Worm (Caenorhabditis elegans) whole organism, early embryonic: ENCODE measurements around the gene lmtr-3.

ENCODE experiments used
- B0310.2 ChIP-seq: sonication (generic microtip); optimal IDR thresholded peaks from 2 replicates; lab custom pipeline; 2016; ENCODE audit warnings: mild to moderate bottlenecking, missing genetic modification characterization, missing compliant biosample characterization
- F13C5.2 ChIP-seq: sonication (generic microtip); optimal IDR thresholded peaks from 2 replicates; lab custom pipeline; 2017; ENCODE audit warnings: mild to moderate bottlenecking, missing genetic modification characterization, inconsistent platforms, missing compliant biosample characterization
- aly-1 ChIP-seq: sonication (generic microtip); optimal IDR thresholded peaks from 2 replicates; lab custom pipeline; 2016; ENCODE audit warnings: missing genetic modification characterization, missing compliant biosample characterization
- ama-1 ChIP-seq: fragments of 150-350 bp; optimal IDR thresholded peaks from 2 replicates; lab custom pipeline; 2014
- ceh-13 ChIP-seq: fragments of 200-800 bp; sonication (Bioruptor generic); optimal IDR thresholded peaks from 2 replicates; lab custom pipeline; 2018; ENCODE audit warnings: mild to moderate bottlenecking, missing genetic modification characterization, missing compliant biosample characterization
- ceh-36 ChIP-seq: sonication (generic microtip); optimal IDR thresholded peaks from 2 replicates; lab custom pipeline; 2016; ENCODE audit warnings: missing genetic modification characterization, inconsistent platforms, missing compliant biosample characterization
- ets-7 ChIP-seq: sonication (generic microtip); optimal IDR thresholded peaks from 2 replicates; lab custom pipeline; 2016; ENCODE audit warnings: missing genotype, missing genetic modification characterization, missing compliant biosample characterization
- flt-1 ChIP-seq: fragments of 200-800 bp; sonication (Bioruptor generic); IDR thresholded peaks from 2 replicates; pipeline ENCODE4 v1.3.6; 2022; ENCODE audit warnings: missing genetic modification characterization, missing compliant biosample characterization
- hmbx-1 ChIP-seq: sonication (generic microtip); optimal IDR thresholded peaks from 2 replicates; lab custom pipeline; 2016; ENCODE audit warnings: mild to moderate bottlenecking, missing genetic modification characterization, missing compliant biosample characterization
- hmg-4 ChIP-seq: fragments of 200-800 bp; sonication (Bioruptor generic); optimal IDR thresholded peaks from 2 replicates; lab custom pipeline; 2018; ENCODE audit warnings: mild to moderate bottlenecking, missing genetic modification characterization, missing compliant biosample characterization
- hnd-1 ChIP-seq: sonication (generic microtip); optimal IDR thresholded peaks from 2 replicates; lab custom pipeline; 2016; ENCODE audit warnings: missing genetic modification characterization, missing compliant biosample characterization
- pes-1 ChIP-seq: fragments of 200-800 bp; sonication (Bioruptor generic); IDR thresholded peaks from 2 replicates; pipeline ENCODE4 v1.3.6; 2022; ENCODE audit warnings: missing genetic modification reagents, missing genetic modification characterization, missing compliant biosample characterization
- scrt-1 ChIP-seq: fragments of 200-800 bp; sonication (Bioruptor generic); IDR thresholded peaks from 2 replicates; pipeline ENCODE4 v1.3.6; 2022; ENCODE audit warnings: missing genetic modification characterization, missing compliant biosample characterization
- sea-1 ChIP-seq: fragments of 200-800 bp; sonication (Bioruptor generic); conservative IDR thresholded peaks from 2 replicates; pipeline ENCODE4 v1.3.6; 2022; ENCODE audit warnings: missing genetic modification characterization, missing compliant biosample characterization
- tbx-11 ChIP-seq: fragments of 200-800 bp; sonication (Bioruptor generic); IDR thresholded peaks from 2 replicates; pipeline ENCODE4 v1.3.6; 2022; ENCODE audit warnings: missing genetic modification characterization, missing compliant biosample characterization
- tbx-37 ChIP-seq: fragments of 200-800 bp; sonication (Bioruptor generic); conservative IDR thresholded peaks from 2 replicates; pipeline ENCODE4 v1.3.6; 2022; ENCODE audit warnings: missing genetic modification reagents, missing genetic modification characterization, missing compliant biosample characterization
- tra-4 ChIP-seq: sonication (generic microtip); optimal IDR thresholded peaks from 2 replicates; lab custom pipeline; 2017; ENCODE audit warnings: missing genetic modification characterization, missing compliant biosample characterization

The lmtr-3 gene

DNA sequence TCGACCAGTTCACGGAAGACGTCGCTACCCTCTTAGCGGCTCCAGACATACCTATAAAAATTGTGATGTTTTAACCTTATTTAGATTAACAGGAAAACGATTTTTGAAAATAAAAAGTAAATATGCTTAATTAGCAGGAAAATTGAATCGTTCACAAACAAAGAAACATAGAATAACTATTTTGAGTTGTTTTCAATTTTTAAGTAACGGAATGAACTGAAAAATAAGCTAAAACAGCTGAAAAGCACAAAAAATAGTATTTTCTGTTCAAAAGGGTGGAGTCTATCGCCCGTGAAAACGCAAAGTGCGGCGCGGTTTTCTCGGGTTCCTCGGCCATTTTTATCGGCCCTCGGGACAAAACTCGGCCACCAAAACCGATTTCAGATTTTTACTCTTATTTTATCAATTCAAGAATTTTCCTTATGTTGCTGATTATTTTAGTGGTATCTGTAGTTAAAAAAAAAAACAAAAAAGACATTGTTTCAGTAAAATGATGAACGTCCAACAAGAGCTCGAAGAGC lies at the start of gene lmtr-3, which contains the start of gene atp-5:
Gene lmtr-3 (plus strand): TSS at position 370 of the 521 bp plus-strand sequence.
Gene atp-5 (minus strand): TSS at position 51 of the 521 bp plus-strand sequence.
- TF ChIP-seq scrt-1 (GFP tag; lab: Robert Waterston, UW) = no peak
- TF ChIP-seq tra-4 = no peak
- no peak for TF ChIP-seq hmbx-1
- TF ChIP-seq flt-1 (GFP tag; lab: Robert Waterston, UW) = no peak
- peak; percentile 76; the same call in 1 of the 2 replicates for TF ChIP-seq tbx-37
- no peak for TF ChIP-seq ceh-13
- 0 out of 2 replicates have a peak, but pooled peaks have one; percentile 36 for TF ChIP-seq tbx-11 (GFP tag; lab: Robert Waterston, UW)
- TF ChIP-seq aly-1 (tag; lab: Kevin White, UChicago) = no peak
- peak; percentile 36 for TF ChIP-seq F13C5.2 (tag; lab: Kevin White, UChicago)
- TF ChIP-seq hmg-4 (GFP tag; lab: Kevin White, UChicago) = peak; percentile 38
- no peak for TF ChIP-seq ceh-36
- no peak for TF ChIP-seq hnd-1 (tag; lab: Kevin White, UChicago)
- no peak for TF ChIP-seq sea-1 (GFP tag; lab: Robert Waterston, UW)
- TF ChIP-seq ets-7 (tag; lab: Kevin White, UChicago) = no peak
- no peak for TF ChIP-seq pes-1 (GFP tag; lab: Robert Waterston, UW)
- no peak for TF ChIP-seq ama-1 (lab: Kevin White, UChicago)
- no peak for TF ChIP-seq B0310.2

DNA sequence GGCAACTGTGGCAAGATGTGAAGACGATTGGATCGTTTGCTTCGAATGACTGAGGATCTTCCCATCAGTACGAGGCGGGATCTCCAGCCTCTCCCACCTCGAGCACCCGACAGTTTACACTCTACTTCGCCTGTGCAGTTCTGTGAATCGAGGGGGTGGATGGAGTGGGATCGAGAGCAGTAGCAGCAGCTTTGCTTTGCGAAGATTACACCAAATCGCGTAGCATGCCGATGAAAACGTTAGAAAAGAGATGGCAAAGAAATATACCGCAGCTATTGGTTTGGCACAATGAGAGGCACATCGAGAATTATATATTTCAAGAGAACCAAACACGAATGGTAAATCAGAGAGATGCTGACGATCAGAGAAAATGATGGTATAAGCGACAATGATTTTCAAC lies 49.5 kb upstream of the lmtr-3 start, which contains the start of gene act-3:
Gene act-3 (minus strand): TSS at position 51 of the 400 bp plus-strand sequence.
- TF ChIP-seq sea-1 (GFP tag; lab: Robert Waterston, UW) = no peak
- no peak for TF ChIP-seq aly-1 (tag; lab: Kevin White, UChicago)

DNA sequence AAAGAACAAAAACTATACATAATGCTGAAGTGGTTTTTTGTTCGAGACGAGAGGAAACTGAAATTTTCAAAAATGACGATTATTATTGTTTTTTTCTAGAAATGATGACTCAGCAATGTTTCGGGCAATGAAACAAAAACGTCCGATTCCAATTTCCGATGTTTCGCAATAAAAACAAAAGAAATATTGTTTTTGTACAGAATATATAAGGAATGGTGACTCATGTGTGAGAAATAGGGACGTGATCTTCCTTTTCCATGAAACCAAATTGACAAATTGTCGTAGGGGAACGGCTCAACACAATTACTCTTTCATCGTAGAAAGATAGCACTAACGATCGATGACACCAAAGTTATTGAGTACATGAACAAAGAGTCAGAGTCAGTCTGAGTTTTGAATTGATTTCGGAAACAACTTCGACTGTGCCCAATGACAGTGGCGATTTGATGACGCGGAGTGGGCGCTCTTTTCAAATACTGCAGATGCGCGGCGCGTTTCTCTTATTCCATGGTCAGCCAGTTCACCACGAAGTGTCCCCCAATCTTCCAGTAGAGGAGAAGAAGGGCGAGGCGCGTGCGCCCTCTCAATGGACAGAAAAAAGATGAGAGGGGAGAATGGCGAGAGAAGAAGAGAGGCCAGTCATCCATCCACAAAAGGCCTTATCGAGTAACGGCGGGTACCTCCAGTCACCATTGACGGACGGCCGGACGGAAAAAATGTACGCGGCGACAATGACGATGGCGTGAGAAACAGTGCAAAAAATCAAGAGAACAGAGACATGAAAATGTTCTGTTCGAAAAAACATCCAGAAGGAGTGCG lies 48.6 kb upstream of the lmtr-3 start:
- TF ChIP-seq sea-1 (GFP tag; lab: Robert Waterston, UW) = no peak
- no peak for TF ChIP-seq scrt-1 (GFP tag; lab: Robert Waterston, UW)
- TF ChIP-seq F13C5.2 (tag; lab: Kevin White, UChicago) = no peak
- TF ChIP-seq aly-1 (tag; lab: Kevin White, UChicago) = peak; percentile 28
- peak; percentile 42 for TF ChIP-seq hmg-4 (GFP tag; lab: Kevin White, UChicago)
- peak; percentile 34; the same call in 1 of the 2 replicates for TF ChIP-seq pes-1 (GFP tag; lab: Robert Waterston, UW)
- TF ChIP-seq hnd-1 (tag; lab: Kevin White, UChicago) = no peak

DNA sequence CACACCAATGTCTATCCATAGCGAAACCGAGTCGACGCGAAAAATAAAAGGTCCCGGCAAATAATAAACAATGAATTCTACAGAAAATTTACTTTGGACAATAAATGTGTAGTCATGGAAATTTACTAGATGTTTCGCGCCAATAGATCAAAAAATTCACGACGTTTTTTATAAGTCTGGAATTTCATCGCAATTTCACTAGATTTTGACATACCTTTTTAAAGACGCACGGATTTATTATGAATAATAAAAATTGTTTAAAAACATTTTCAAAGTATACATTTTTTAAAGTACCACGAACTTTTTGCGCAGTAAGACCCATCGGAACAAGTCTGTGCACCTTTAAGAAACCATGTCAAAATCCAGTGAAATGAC lies 48.0 kb upstream of the lmtr-3 start:
- TF ChIP-seq tbx-37 (no peak), ceh-36 (no peak)

DNA sequence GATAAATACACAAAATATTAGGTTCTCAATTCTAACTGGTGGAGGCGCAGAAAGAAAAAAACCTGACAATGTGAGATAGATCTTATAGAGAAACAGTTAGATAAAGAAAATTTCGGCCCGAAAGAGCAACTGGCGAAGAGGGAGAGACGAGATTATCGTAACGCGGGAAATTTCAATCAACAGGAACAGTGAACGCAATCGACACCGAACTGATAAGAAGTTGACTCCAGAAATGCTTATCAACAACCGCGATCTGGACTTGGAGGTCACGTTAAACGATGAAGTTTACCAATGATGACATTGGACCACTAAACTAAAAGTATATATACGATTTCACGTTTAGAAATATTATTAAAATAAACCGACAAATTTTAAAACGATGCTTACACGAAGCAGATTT lies 47.6 kb upstream of the lmtr-3 start:
- TF ChIP-seq F13C5.2 (tag; lab: Kevin White, UChicago) (no peak), tra-4 (no peak), B0310.2 (no peak), flt-1 (GFP tag; lab: Robert Waterston, UW) (no peak), aly-1 (tag; lab: Kevin White, UChicago) (no peak), pes-1 (GFP tag; lab: Robert Waterston, UW) (no peak), ceh-36 (no peak), ets-7 (tag; lab: Kevin White, UChicago) (no peak), ama-1 (lab: Kevin White, UChicago) (no peak), tbx-37 (no peak), sea-1 (GFP tag; lab: Robert Waterston, UW) (no peak), hmg-4 (GFP tag; lab: Kevin White, UChicago) (no peak), hnd-1 (tag; lab: Kevin White, UChicago) (no peak), ceh-13 (no peak), tbx-11 (GFP tag; lab: Robert Waterston, UW) (no peak), scrt-1 (GFP tag; lab: Robert Waterston, UW) (no peak)

DNA sequence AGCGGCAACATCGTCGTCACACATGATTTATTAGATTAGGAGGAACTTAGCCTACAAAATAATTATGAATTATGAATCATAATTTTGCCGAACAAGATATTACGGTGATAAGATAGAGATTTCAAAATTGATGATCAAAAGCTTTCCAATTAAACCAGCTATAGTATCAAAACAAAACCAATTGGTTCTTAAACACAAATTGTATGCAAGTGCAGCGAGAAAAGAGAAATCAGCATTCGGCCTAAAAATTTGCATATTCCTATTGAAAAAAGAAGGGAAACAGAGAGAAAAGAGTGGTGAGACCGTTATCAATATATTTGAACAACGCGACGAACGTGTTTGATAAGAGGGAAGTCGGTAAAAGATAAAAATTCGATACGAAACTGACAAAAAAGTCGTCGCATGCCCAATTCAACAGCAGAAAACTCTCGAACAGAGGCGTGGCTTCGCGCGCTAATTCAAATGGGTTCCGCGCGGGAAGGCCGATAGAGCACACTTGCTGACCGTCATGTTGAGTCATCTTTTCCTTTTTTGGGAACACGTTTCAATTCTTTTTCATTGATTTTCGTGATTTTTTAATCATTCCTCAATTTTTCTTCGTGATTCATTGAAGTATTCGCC lies 45.8 kb upstream of the lmtr-3 start, which contains the start of gene act-2:
Gene act-2 (minus strand): TSS at position 51 of the 621 bp plus-strand sequence.
- TF ChIP-seq tra-4 (no peak), B0310.2 (peak; percentile 38)

DNA sequence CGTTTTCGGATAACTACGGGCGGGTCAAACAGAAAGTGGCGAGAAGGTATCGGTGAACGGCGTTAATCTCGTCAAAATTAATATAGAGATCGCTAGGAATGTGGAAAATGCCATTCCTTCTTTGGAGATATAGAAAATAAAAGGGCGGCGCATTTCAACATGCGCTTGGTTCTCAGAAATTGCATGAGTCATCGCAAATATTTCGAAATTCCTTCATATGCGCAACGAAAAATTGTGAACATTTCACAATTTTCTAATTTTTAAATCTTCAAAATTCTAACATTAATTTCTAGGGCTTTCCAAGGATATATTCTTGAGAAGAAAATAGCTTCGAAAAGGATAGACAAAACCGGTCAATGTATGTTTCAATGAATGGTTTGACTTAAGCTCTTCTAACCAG lies 45.1 kb upstream of the lmtr-3 start:
- TF ChIP-seq ceh-36 = no peak
- TF ChIP-seq hmbx-1 = no peak
- no peak for TF ChIP-seq hnd-1 (tag; lab: Kevin White, UChicago)
- no peak for TF ChIP-seq pes-1 (GFP tag; lab: Robert Waterston, UW)
- TF ChIP-seq flt-1 (GFP tag; lab: Robert Waterston, UW) = no peak
- no peak for TF ChIP-seq F13C5.2 (tag; lab: Kevin White, UChicago)
- no peak for TF ChIP-seq scrt-1 (GFP tag; lab: Robert Waterston, UW)
- TF ChIP-seq tbx-11 (GFP tag; lab: Robert Waterston, UW) = no peak
